Worm (Caenorhabditis elegans) whole organism, young adult: ENCODE results near the gene Y45F10B.13.

Source experiments
- B0261.1 ChIP-seq: sonication (generic microtip); optimal IDR thresholded peaks from 2 replicates; lab custom pipeline; 2016; ENCODE audit warnings: mild to moderate bottlenecking, missing genetic modification characterization, moderate library complexity, missing compliant biosample characterization
- F23B12.7 ChIP-seq: sonication (generic microtip); optimal IDR thresholded peaks from 2 replicates; lab custom pipeline; 2017; ENCODE audit warnings: missing genetic modification characterization, mild to moderate bottlenecking, missing compliant biosample characterization, antibody characterized with exemption, moderate library complexity; ENCODE audit not compliant: insufficient read depth
- F49E8.2 ChIP-seq: sonication (generic microtip); optimal IDR thresholded peaks from 3 replicates; lab custom pipeline; 2017; ENCODE audit warnings: missing genetic modification characterization, mild to moderate bottlenecking, missing compliant biosample characterization, antibody characterized with exemption, moderate library complexity; ENCODE audit not compliant: insufficient read depth
- K12H6.12 ChIP-seq: fragments of 200-800 bp; sonication (Bioruptor generic); optimal IDR thresholded peaks from 2 replicates; lab custom pipeline; 2018; ENCODE audit warnings: mild to moderate bottlenecking, missing genetic modification characterization, missing compliant biosample characterization
- Y53F4B.3 ChIP-seq: fragments of 200-800 bp; sonication (Bioruptor generic); IDR thresholded peaks from 2 replicates; pipeline ENCODE4 v1.3.6; 2022; ENCODE audit warnings: missing genetic modification reagents, missing genetic modification characterization, missing compliant biosample characterization
- Y53G8AR.9 ChIP-seq: fragments of 200-800 bp; sonication (Bioruptor generic); conservative IDR thresholded peaks from 2 replicates; pipeline ENCODE4 v1.3.6; 2022; ENCODE audit warnings: missing genetic modification reagents, missing genetic modification characterization, missing compliant biosample characterization
- Y67H2A.10 ChIP-seq: fragments of 200-800 bp; sonication (Bioruptor generic); conservative IDR thresholded peaks from 2 replicates; pipeline ENCODE4 v1.3.6; 2022; ENCODE audit warnings: missing genetic modification reagents, missing genetic modification characterization, missing compliant biosample characterization
- Y95B8A.8 ChIP-seq: fragments of 200-800 bp; sonication (Bioruptor generic); IDR thresholded peaks from 2 replicates; pipeline ENCODE4 v1.3.6; 2022; ENCODE audit warnings: missing genetic modification reagents, missing genetic modification characterization, missing compliant biosample characterization
- ZK185.1 ChIP-seq: sonication (generic microtip); optimal IDR thresholded peaks from 2 replicates; lab custom pipeline; 2016; ENCODE audit warnings: mild to moderate bottlenecking, missing genetic modification characterization, missing compliant biosample characterization; ENCODE audit not compliant: poor library complexity, severe bottlenecking
- akir-1 ChIP-seq: fragments of 200-800 bp; sonication (Bioruptor generic); optimal IDR thresholded peaks from 2 replicates; lab custom pipeline; 2018; ENCODE audit warnings: mild to moderate bottlenecking, missing genetic modification characterization, moderate library complexity, missing compliant biosample characterization
- atf-7 ChIP-seq: sonication (generic microtip); optimal IDR thresholded peaks from 2 replicates; lab custom pipeline; 2017; ENCODE audit warnings: mild to moderate bottlenecking, missing genetic modification characterization, missing compliant biosample characterization
- athp-1 ChIP-seq: sonication (generic microtip); optimal IDR thresholded peaks from 2 replicates; lab custom pipeline; 2017; ENCODE audit warnings: mild to moderate bottlenecking, missing genetic modification characterization, missing compliant biosample characterization
- attf-3 ChIP-seq: fragments of 200-800 bp; sonication (Bioruptor generic); conservative IDR thresholded peaks from 2 replicates; pipeline ENCODE4 v1.3.6; 2022; ENCODE audit warnings: missing genetic modification reagents, missing genetic modification characterization, missing compliant biosample characterization
- attf-5 ChIP-seq: fragments of 200-800 bp; sonication (Bioruptor generic); optimal IDR thresholded peaks from 2 replicates; lab custom pipeline; 2018; ENCODE audit warnings: mild to moderate bottlenecking, missing genetic modification characterization, missing compliant biosample characterization
- ceh-27 ChIP-seq: fragments of 200-800 bp; sonication (Bioruptor generic); optimal IDR thresholded peaks from 2 replicates; lab custom pipeline; 2018; ENCODE audit warnings: mild to moderate bottlenecking, missing genetic modification characterization, moderate library complexity, missing compliant biosample characterization
- ceh-58 ChIP-seq: fragments of 200-800 bp; sonication (Bioruptor generic); IDR thresholded peaks from 2 replicates; pipeline ENCODE4 v1.3.6; 2022; ENCODE audit warnings: missing genetic modification characterization, missing compliant biosample characterization
- ceh-79 ChIP-seq: sonication (generic microtip); optimal IDR thresholded peaks from 2 replicates; lab custom pipeline; 2017; ENCODE audit warnings: mild to moderate bottlenecking, missing genetic modification characterization, missing compliant biosample characterization
- ceh-91 ChIP-seq: fragments of 200-800 bp; sonication (Bioruptor generic); IDR thresholded peaks from 2 replicates; pipeline ENCODE4 v1.3.6; 2022; ENCODE audit warnings: missing genetic modification reagents, missing genetic modification characterization, missing compliant biosample characterization
- dox-1 ChIP-seq: fragments of 200-800 bp; sonication (Bioruptor generic); IDR thresholded peaks from 2 replicates; pipeline ENCODE4 v1.3.6; 2022; ENCODE audit warnings: missing genetic modification reagents, missing genetic modification characterization, missing compliant biosample characterization
- egrh-3 ChIP-seq: fragments of 200-800 bp; sonication (Bioruptor generic); IDR thresholded peaks from 2 replicates; pipeline ENCODE4 v1.3.6; 2022; ENCODE audit warnings: missing genetic modification reagents, missing genetic modification characterization, missing compliant biosample characterization
- ets-4 ChIP-seq: fragments of 200-800 bp; sonication (Bioruptor generic); optimal IDR thresholded peaks from 2 replicates; lab custom pipeline; 2018; ENCODE audit warnings: mild to moderate bottlenecking, missing genetic modification characterization, missing compliant biosample characterization
- gei-17 ChIP-seq: fragments of 200-800 bp; sonication (Bioruptor generic); optimal IDR thresholded peaks from 2 replicates; lab custom pipeline; 2018; ENCODE audit warnings: mild to moderate bottlenecking, missing genetic modification characterization, missing compliant biosample characterization
- hlh-26 ChIP-seq: fragments of 200-800 bp; sonication (Bioruptor generic); conservative IDR thresholded peaks from 2 replicates; pipeline ENCODE4 v1.3.6; 2022; ENCODE audit warnings: missing genetic modification reagents, missing genetic modification characterization, missing compliant biosample characterization
- hmg-20 ChIP-seq: fragments of 200-800 bp; sonication (Bioruptor generic); IDR thresholded peaks from 2 replicates; pipeline ENCODE4 v1.3.6; 2022; ENCODE audit warnings: missing genetic modification reagents, missing genetic modification characterization, missing compliant biosample characterization
- lag-1 ChIP-seq: fragments of 200-800 bp; sonication (Bioruptor generic); IDR thresholded peaks from 2 replicates; pipeline ENCODE4 v1.3.6; 2022; ENCODE audit warnings: missing genetic modification reagents, missing genetic modification characterization, missing compliant biosample characterization
- let-526 ChIP-seq: fragments of 200-800 bp; sonication (Bioruptor generic); IDR thresholded peaks from 2 replicates; pipeline ENCODE4 v1.3.6; 2022; ENCODE audit warnings: missing genetic modification reagents, missing genetic modification characterization, missing compliant biosample characterization
- let-607 ChIP-seq, 2 experiments: fragments of 200-800 bp in 1 of 2; sonication (Bioruptor generic) in 1 of 2; sonication (generic microtip) in 1 of 2; optimal IDR thresholded peaks; 2 replicates each; lab custom pipeline; 2016 to 2018; ENCODE audit warnings: mild to moderate bottlenecking in 2 of 2, missing compliant biosample characterization in 2 of 2, missing genetic modification characterization in 2 of 2, moderate library complexity in 2 of 2, missing genotype in 1 of 2
- lin-26 ChIP-seq: fragments of 200-800 bp; sonication (Bioruptor generic); IDR thresholded peaks from 2 replicates; pipeline ENCODE4 v1.3.6; 2022; ENCODE audit warnings: missing genetic modification reagents, missing genetic modification characterization, missing compliant biosample characterization
- lir-1 ChIP-seq: fragments of 200-800 bp; sonication (Bioruptor generic); conservative IDR thresholded peaks from 2 replicates; pipeline ENCODE4 v1.3.6; 2022; ENCODE audit warnings: missing genetic modification reagents, missing genetic modification characterization, missing compliant biosample characterization
- lsy-27 ChIP-seq: sonication (generic microtip); optimal IDR thresholded peaks from 2 replicates; lab custom pipeline; 2017; ENCODE audit warnings: missing genetic modification characterization, mild to moderate bottlenecking, missing compliant biosample characterization, antibody characterized with exemption, missing genotype, borderline replicate concordance; ENCODE audit not compliant: insufficient read depth
- madf-6 ChIP-seq: fragments of 200-800 bp; sonication (Bioruptor generic); IDR thresholded peaks from 2 replicates; pipeline ENCODE4 v1.3.6; 2022; ENCODE audit warnings: missing genetic modification reagents, missing genetic modification characterization, missing compliant biosample characterization
- mcd-1 ChIP-seq: fragments of 200-800 bp; sonication (Bioruptor generic); IDR thresholded peaks from 2 replicates; pipeline ENCODE4 v1.3.6; 2022; ENCODE audit warnings: missing genetic modification reagents, missing genetic modification characterization, missing compliant biosample characterization
- mel-28 ChIP-seq: sonication (generic microtip); optimal IDR thresholded peaks from 2 replicates; lab custom pipeline; 2016; ENCODE audit warnings: borderline replicate concordance, mild to moderate bottlenecking, missing genetic modification characterization, missing compliant biosample characterization
- mes-4 ChIP-seq: sonication (generic microtip); optimal IDR thresholded peaks from 2 replicates; lab custom pipeline; 2016; ENCODE audit warnings: missing genotype, missing genetic modification characterization, missing compliant biosample characterization
- mxl-1 ChIP-seq: sonication (generic microtip); optimal IDR thresholded peaks from 2 replicates; lab custom pipeline; 2016; ENCODE audit warnings: missing genetic modification characterization, missing compliant biosample characterization
- nfya-1 ChIP-seq: sonication (generic microtip); optimal IDR thresholded peaks from 2 replicates; lab custom pipeline; 2017; ENCODE audit warnings: antibody characterized with exemption, missing compliant biosample characterization, missing genetic modification characterization, borderline replicate concordance; ENCODE audit not compliant: insufficient read depth
- nfya-2 ChIP-seq: fragments of 200-800 bp; sonication (Bioruptor generic); IDR thresholded peaks from 2 replicates; pipeline ENCODE4 v1.3.6; 2022; ENCODE audit warnings: missing genetic modification reagents, missing genetic modification characterization, missing compliant biosample characterization
- nfyb-1 ChIP-seq: fragments of 200-800 bp; sonication (Bioruptor generic); IDR thresholded peaks from 2 replicates; pipeline ENCODE4 v1.3.6; 2022; ENCODE audit warnings: missing genetic modification reagents, missing genetic modification characterization, missing compliant biosample characterization
- nhr-90 ChIP-seq: sonication (generic microtip); optimal IDR thresholded peaks from 2 replicates; lab custom pipeline; 2016; ENCODE audit warnings: missing genotype, mild to moderate bottlenecking, missing genetic modification characterization, missing compliant biosample characterization
- repo-1 ChIP-seq: sonication (generic microtip); optimal IDR thresholded peaks from 2 replicates; lab custom pipeline; 2017; ENCODE audit warnings: mild to moderate bottlenecking, missing genetic modification characterization, missing compliant biosample characterization
- sdz-38 ChIP-seq: sonication (generic microtip); optimal IDR thresholded peaks from 2 replicates; lab custom pipeline; 2016; ENCODE audit warnings: missing genotype, missing genetic modification characterization, missing compliant biosample characterization
- snpc-1.1 ChIP-seq: sonication (generic microtip); optimal IDR thresholded peaks from 2 replicates; lab custom pipeline; 2017; ENCODE audit warnings: missing genetic modification characterization, mild to moderate bottlenecking, missing compliant biosample characterization, antibody characterized with exemption, moderate library complexity, missing genotype, missing genetic modification reagents; ENCODE audit not compliant: insufficient read depth
- snpc-3.4 ChIP-seq: sonication (generic microtip); optimal IDR thresholded peaks from 2 replicates; lab custom pipeline; 2017; ENCODE audit warnings: missing genetic modification characterization, mild to moderate bottlenecking, missing compliant biosample characterization, antibody characterized with exemption, moderate library complexity, missing genotype, missing genetic modification reagents
- somi-1 ChIP-seq: fragments of 200-800 bp; sonication (Bioruptor generic); optimal IDR thresholded peaks from 2 replicates; lab custom pipeline; 2018; ENCODE audit warnings: mild to moderate bottlenecking, missing genetic modification characterization, missing compliant biosample characterization
- sptf-2 ChIP-seq: fragments of 200-800 bp; sonication (Bioruptor generic); optimal IDR thresholded peaks from 2 replicates; lab custom pipeline; 2018; ENCODE audit warnings: mild to moderate bottlenecking, missing genetic modification characterization, missing compliant biosample characterization
- zim-3 ChIP-seq: sonication (generic microtip); optimal IDR thresholded peaks from 2 replicates; lab custom pipeline; 2017; ENCODE audit warnings: mild to moderate bottlenecking, missing genetic modification characterization, moderate library complexity, missing compliant biosample characterization
- ztf-26 ChIP-seq: sonication (generic microtip); optimal IDR thresholded peaks from 2 replicates; lab custom pipeline; 2017; ENCODE audit warnings: missing genetic modification characterization, missing compliant biosample characterization
- ztf-6 ChIP-seq: fragments of 200-800 bp; sonication (Bioruptor generic); IDR thresholded peaks from 2 replicates; pipeline ENCODE4 v1.3.6; 2022; ENCODE audit warnings: missing genetic modification reagents, missing genetic modification characterization, missing compliant biosample characterization

Gene Y45F10B.13

DNA sequence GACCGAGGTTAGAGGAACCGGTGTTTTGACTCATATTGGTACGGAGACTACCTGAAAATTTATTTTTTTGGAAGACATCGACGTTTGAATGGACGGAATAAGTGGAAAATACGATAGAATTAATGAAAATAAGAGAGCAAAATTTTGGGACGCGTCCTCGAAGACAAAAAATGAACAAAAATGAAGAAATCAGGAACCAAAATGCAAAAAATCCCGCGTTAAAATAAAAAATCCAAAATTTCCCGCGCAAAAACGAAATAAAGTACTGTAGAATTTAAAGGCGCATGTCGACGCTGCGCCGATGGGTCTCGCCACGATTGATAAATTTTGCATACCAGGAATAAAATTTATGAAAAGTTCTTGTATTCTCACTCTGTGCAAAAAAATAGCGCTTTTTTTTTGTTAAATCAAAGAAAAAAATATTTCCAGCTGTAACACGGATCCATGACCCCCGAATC is 49.4 kb downstream of the Y45F10B.13 start, which contains the start of gene puf-3:
Gene puf-3, minus strand, starts transcription at position 51 of the 458 bp plus-strand sequence.
- no peak for TF ChIP-seq ceh-27 (GFP tag; lab: Kevin White, UChicago)
- TF ChIP-seq ceh-91 (GFP tag; lab: Robert Waterston, UW): peak; percentile 97
- no peak for TF ChIP-seq ztf-6 (GFP tag; lab: Robert Waterston, UW)
- TF ChIP-seq F23B12.7 (tag; lab: Kevin White, UChicago): no peak
- peak; percentile 84 for TF ChIP-seq Y53G8AR.9 (GFP tag; lab: Robert Waterston, UW)
- no peak for TF ChIP-seq let-526 (GFP tag; lab: Robert Waterston, UW)
- TF ChIP-seq ets-4 (GFP tag; lab: Kevin White, UChicago): no peak
- no peak for TF ChIP-seq lsy-27 (tag; lab: Kevin White, UChicago)
- peak; percentile 99 for TF ChIP-seq madf-6
- TF ChIP-seq nfya-1 (tag; lab: Kevin White, UChicago): no peak
- TF ChIP-seq akir-1 (GFP tag; lab: Kevin White, UChicago): no peak
- no peak for TF ChIP-seq atf-7 (tag; lab: Kevin White, UChicago)
- no peak for TF ChIP-seq mes-4 (tag; lab: Kevin White, UChicago)
- no peak for TF ChIP-seq hlh-26
- no peak for TF ChIP-seq K12H6.12 (tag; lab: Kevin White, UChicago)
- TF ChIP-seq zim-3 (tag; lab: Kevin White, UChicago): no peak
- no peak for TF ChIP-seq nfya-2 (GFP tag; lab: Robert Waterston, UW)
- peak; percentile 82 for TF ChIP-seq dox-1
- TF ChIP-seq snpc-1.1 (tag; lab: Kevin White, UChicago): peak; percentile 75
- no peak for TF ChIP-seq somi-1 (GFP tag; lab: Kevin White, UChicago)
- no peak for TF ChIP-seq lin-26
- TF ChIP-seq ceh-58: no peak
- TF ChIP-seq mel-28 (tag; lab: Kevin White, UChicago): no peak
- peak; percentile 74 for TF ChIP-seq snpc-3.4 (tag; lab: Kevin White, UChicago)
- no peak for TF ChIP-seq lag-1
- TF ChIP-seq sptf-2 (GFP tag; lab: Kevin White, UChicago): no peak
- TF ChIP-seq Y95B8A.8 (GFP tag; lab: Robert Waterston, UW): peak; percentile 88
- no peak for TF ChIP-seq egrh-3 (GFP tag; lab: Robert Waterston, UW)
- no peak for TF ChIP-seq mxl-1 (tag; lab: Kevin White, UChicago)
- no peak for TF ChIP-seq repo-1 (tag; lab: Kevin White, UChicago)
- no peak for TF ChIP-seq ztf-26 (tag; lab: Kevin White, UChicago)
- no peak for TF ChIP-seq ZK185.1 (tag; lab: Kevin White, UChicago)
- no peak for TF ChIP-seq let-607 (tag; optimal IDR thresholded peaks at IDR 0.05; lab: Kevin White, UChicago)
- TF ChIP-seq Y53F4B.3 (GFP tag; lab: Robert Waterston, UW): no peak
- no peak for TF ChIP-seq nhr-90 (tag; lab: Kevin White, UChicago)
- peak; percentile 63 for TF ChIP-seq mcd-1
- no peak for TF ChIP-seq ceh-79 (tag; lab: Kevin White, UChicago)
- peak; percentile 20 for TF ChIP-seq athp-1 (tag; lab: Kevin White, UChicago)
- TF ChIP-seq nfyb-1: no peak
- no peak for TF ChIP-seq sdz-38 (tag; lab: Kevin White, UChicago)
- TF ChIP-seq F49E8.2 (tag; lab: Kevin White, UChicago): peak; percentile 77
- TF ChIP-seq B0261.1 (tag; lab: Kevin White, UChicago): no peak
- no peak for TF ChIP-seq attf-3 (GFP tag; lab: Robert Waterston, UW)
- no peak for TF ChIP-seq attf-5 (GFP tag; lab: Kevin White, UChicago)
- TF ChIP-seq Y67H2A.10: peak; percentile 55; the same call in 1 of the 2 replicates
- peak; percentile 18; the same call in 1 of the 2 replicates for TF ChIP-seq lir-1 (GFP tag; lab: Robert Waterston, UW)
- no peak for TF ChIP-seq hmg-20 (GFP tag; lab: Robert Waterston, UW)
- no peak for TF ChIP-seq gei-17 (GFP tag; lab: Kevin White, UChicago)
